Worm (Caenorhabditis elegans) whole organism, late embryonic: Measurements from ENCODE around the gene F42A9.11.

Source experiments
- C38D4.7 ChIP-seq: fragments of 200-800 bp; sonication (Bioruptor generic); optimal IDR thresholded peaks from 2 replicates; lab custom pipeline; 2018; ENCODE audit warnings: mild to moderate bottlenecking, missing genetic modification characterization, moderate library complexity, missing compliant biosample characterization
- F13H6.1 ChIP-seq: sonication (generic microtip); optimal IDR thresholded peaks from 2 replicates; lab custom pipeline; 2016; ENCODE audit warnings: missing genetic modification characterization, missing compliant biosample characterization
- Y22D7AL.16 ChIP-seq: sonication (generic microtip); optimal IDR thresholded peaks from 2 replicates; lab custom pipeline; 2016; ENCODE audit warnings: missing genetic modification characterization, missing compliant biosample characterization
- ama-1 ChIP-seq: fragments of 150-350 bp; optimal IDR thresholded peaks from 2 replicates; lab custom pipeline; 2014
- ceh-14 ChIP-seq: sonication (generic microtip); optimal IDR thresholded peaks from 2 replicates; lab custom pipeline; 2016; ENCODE audit warnings: missing genotype, missing genetic modification characterization, missing compliant biosample characterization
- ceh-18 ChIP-seq: sonication (generic microtip); optimal IDR thresholded peaks from 2 replicates; lab custom pipeline; 2016; ENCODE audit warnings: missing genetic modification characterization, missing compliant biosample characterization
- ceh-19 ChIP-seq: fragments of 200-800 bp; sonication (Bioruptor generic); optimal IDR thresholded peaks from 2 replicates; lab custom pipeline; 2018; ENCODE audit warnings: mild to moderate bottlenecking, missing genetic modification characterization, missing compliant biosample characterization
- ceh-24 ChIP-seq: sonication (generic microtip); optimal IDR thresholded peaks from 2 replicates; lab custom pipeline; 2016; ENCODE audit warnings: mild to moderate bottlenecking, missing genetic modification characterization, missing compliant biosample characterization
- ceh-30 ChIP-seq: fragments of 150-350 bp; optimal IDR thresholded peaks from 2 replicates; lab custom pipeline; 2014; ENCODE audit warnings: missing biosample characterization, missing genetic modification characterization
- ceh-31 ChIP-seq: sonication (generic microtip); optimal IDR thresholded peaks from 2 replicates; lab custom pipeline; 2016; ENCODE audit warnings: missing genetic modification characterization, missing compliant biosample characterization
- ceh-34 ChIP-seq: sonication (generic microtip); optimal IDR thresholded peaks from 2 replicates; lab custom pipeline; 2016; ENCODE audit warnings: mild to moderate bottlenecking, missing genetic modification characterization, missing compliant biosample characterization
- ceh-45 ChIP-seq: fragments of 200-800 bp; sonication (Bioruptor generic); IDR thresholded peaks from 2 replicates; pipeline ENCODE4 v1.3.6; 2022; ENCODE audit warnings: missing genetic modification reagents, missing genetic modification characterization, missing compliant biosample characterization
- ceh-48 ChIP-seq: sonication (generic microtip); optimal IDR thresholded peaks from 2 replicates; lab custom pipeline; 2016; ENCODE audit warnings: missing genetic modification characterization, inconsistent platforms, missing compliant biosample characterization
- ceh-9 ChIP-seq: sonication (generic microtip); optimal IDR thresholded peaks from 2 replicates; lab custom pipeline; 2016; ENCODE audit warnings: mild to moderate bottlenecking, missing genetic modification characterization, inconsistent platforms, missing compliant biosample characterization
- che-1 ChIP-seq: sonication (generic microtip); optimal IDR thresholded peaks from 2 replicates; lab custom pipeline; 2016; ENCODE audit warnings: mild to moderate bottlenecking, missing genetic modification characterization, missing compliant biosample characterization
- dmd-4 ChIP-seq: sonication (generic microtip); optimal IDR thresholded peaks from 2 replicates; lab custom pipeline; 2016; ENCODE audit warnings: borderline replicate concordance, missing genetic modification characterization, missing compliant biosample characterization
- elt-4 ChIP-seq: sonication (generic microtip); optimal IDR thresholded peaks from 2 replicates; lab custom pipeline; 2016; ENCODE audit warnings: missing genetic modification characterization, missing compliant biosample characterization
- ets-4 ChIP-seq: sonication (generic microtip); optimal IDR thresholded peaks from 2 replicates; lab custom pipeline; 2016; ENCODE audit warnings: missing genetic modification characterization, missing compliant biosample characterization
- eyg-1 ChIP-seq: sonication (generic microtip); optimal IDR thresholded peaks from 2 replicates; lab custom pipeline; 2016; ENCODE audit warnings: missing genotype, missing genetic modification characterization, missing compliant biosample characterization
- hlh-13 ChIP-seq: fragments of 200-800 bp; sonication (Bioruptor generic); optimal IDR thresholded peaks from 2 replicates; lab custom pipeline; 2018; ENCODE audit warnings: mild to moderate bottlenecking, missing genetic modification characterization, missing compliant biosample characterization
- hlh-6 ChIP-seq: sonication (generic microtip); optimal IDR thresholded peaks from 2 replicates; lab custom pipeline; 2016; ENCODE audit warnings: missing genotype, missing genetic modification characterization, missing compliant biosample characterization
- lim-6 ChIP-seq: sonication (generic microtip); optimal IDR thresholded peaks from 2 replicates; lab custom pipeline; 2016; ENCODE audit warnings: missing genetic modification characterization, missing compliant biosample characterization
- madf-2 ChIP-seq: sonication (generic microtip); optimal IDR thresholded peaks from 2 replicates; lab custom pipeline; 2017; ENCODE audit warnings: missing genetic modification characterization, missing compliant biosample characterization
- nfya-1 ChIP-seq: sonication (generic microtip); optimal IDR thresholded peaks from 2 replicates; lab custom pipeline; 2017; ENCODE audit warnings: missing genetic modification characterization, mild to moderate bottlenecking, missing compliant biosample characterization, antibody characterized with exemption, moderate library complexity
- nhr-11 ChIP-seq: fragments of 150-350 bp; optimal IDR thresholded peaks from 2 replicates; lab custom pipeline; 2014; ENCODE audit warnings: missing biosample characterization, missing genetic modification characterization
- nhr-232 ChIP-seq: sonication (generic microtip); optimal IDR thresholded peaks from 2 replicates; lab custom pipeline; 2016; ENCODE audit warnings: missing genetic modification characterization, missing compliant biosample characterization
- npax-4 ChIP-seq: sonication (generic microtip); optimal IDR thresholded peaks from 2 replicates; lab custom pipeline; 2016; ENCODE audit warnings: missing genetic modification characterization, missing compliant biosample characterization
- pag-3 ChIP-seq: sonication (generic microtip); optimal IDR thresholded peaks from 2 replicates; lab custom pipeline; 2016; ENCODE audit warnings: missing compliant biosample characterization, missing genetic modification characterization, borderline replicate concordance
- pax-1 ChIP-seq: fragments of 150-350 bp; optimal IDR thresholded peaks from 2 replicates; lab custom pipeline; 2014; ENCODE audit warnings: missing biosample characterization, missing genetic modification characterization
- pqm-1 ChIP-seq: sonication (generic microtip); optimal IDR thresholded peaks from 2 replicates; lab custom pipeline; 2016; ENCODE audit warnings: missing genetic modification characterization, missing compliant biosample characterization
- sox-4 ChIP-seq: sonication (generic microtip); optimal IDR thresholded peaks from 2 replicates; lab custom pipeline; 2017; ENCODE audit warnings: mild to moderate bottlenecking, missing genetic modification characterization, inconsistent platforms, missing compliant biosample characterization
- tbx-7 ChIP-seq: sonication (generic microtip); optimal IDR thresholded peaks from 2 replicates; lab custom pipeline; 2016; ENCODE audit warnings: missing genotype, missing genetic modification characterization, missing compliant biosample characterization
- unc-3 ChIP-seq, 2 experiments: fragments of 200-800 bp in 1 of 2; sonication (Bioruptor generic) in 1 of 2; sonication (generic microtip) in 1 of 2; conservative IDR thresholded peaks in 1 of 2; optimal IDR thresholded peaks in 1 of 2; 2 replicates each; pipeline versions ENCODE4 v1.3.6 to Lab custom; 2016 to 2022; ENCODE audit warnings: missing compliant biosample characterization in 2 of 2, missing genetic modification characterization in 2 of 2, missing genetic modification reagents in 1 of 2
- unc-55 ChIP-seq: sonication (generic microtip); optimal IDR thresholded peaks from 2 replicates; lab custom pipeline; 2017; ENCODE audit warnings: missing biosample characterization, missing genetic modification reagents, missing genetic modification characterization
- zip-5 ChIP-seq: sonication (generic microtip); optimal IDR thresholded peaks from 2 replicates; lab custom pipeline; 2016; ENCODE audit warnings: missing genetic modification characterization, missing compliant biosample characterization
- ztf-16 ChIP-seq: sonication (generic microtip); optimal IDR thresholded peaks from 2 replicates; lab custom pipeline; 2017; ENCODE audit warnings: missing genetic modification characterization, missing compliant biosample characterization

Gene F42A9.11

DNA sequence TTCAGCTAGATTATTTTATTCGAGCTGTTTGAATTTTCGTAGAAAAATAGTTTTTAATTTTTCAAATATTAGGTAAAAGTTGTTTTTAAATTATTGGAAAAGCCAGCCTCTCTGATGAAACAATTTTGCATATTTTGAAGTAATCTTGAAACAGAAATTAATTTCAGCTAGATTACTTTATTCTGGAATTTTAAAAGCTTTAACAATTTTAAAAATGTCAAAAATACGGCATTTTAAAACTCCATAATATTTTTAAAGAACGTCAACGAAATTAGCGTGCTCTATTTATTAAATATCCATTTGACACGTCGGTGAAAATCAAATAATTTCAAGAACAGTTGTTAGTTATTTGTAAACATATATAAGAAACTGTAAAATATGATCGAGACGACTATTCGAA lies 24.6 kb upstream of the F42A9.11 start, which contains the start of gene Y59H11AR.10:
Gene Y59H11AR.10, plus strand, starts transcription at position 301 of the 400 bp plus-strand sequence.
- TF ChIP-seq ets-4 (tag; lab: Kevin White, UChicago) (no peak), nfya-1 (tag; lab: Kevin White, UChicago) (no peak), pqm-1 (tag; lab: Kevin White, UChicago) (no peak), npax-4 (no peak), hlh-6 (no peak), pax-1 (tag; lab: Kevin White, UChicago) (no peak), ceh-14 (tag; lab: Kevin White, UChicago) (no peak), eyg-1 (tag; lab: Kevin White, UChicago) (no peak), C38D4.7 (no peak)
- TF ChIP-seq, all 69 proteins: peak for 0

ce11 chrIV:8605217-8605616 lies 22.2 kb upstream of the F42A9.11 start:
- TF ChIP-seq unc-55 (GFP tag; lab: Kevin White, UChicago) (peak; percentile 16), lim-6 (no peak), pag-3 (no peak), ceh-18 (tag; lab: Kevin White, UChicago) (peak; percentile 63)

DNA sequence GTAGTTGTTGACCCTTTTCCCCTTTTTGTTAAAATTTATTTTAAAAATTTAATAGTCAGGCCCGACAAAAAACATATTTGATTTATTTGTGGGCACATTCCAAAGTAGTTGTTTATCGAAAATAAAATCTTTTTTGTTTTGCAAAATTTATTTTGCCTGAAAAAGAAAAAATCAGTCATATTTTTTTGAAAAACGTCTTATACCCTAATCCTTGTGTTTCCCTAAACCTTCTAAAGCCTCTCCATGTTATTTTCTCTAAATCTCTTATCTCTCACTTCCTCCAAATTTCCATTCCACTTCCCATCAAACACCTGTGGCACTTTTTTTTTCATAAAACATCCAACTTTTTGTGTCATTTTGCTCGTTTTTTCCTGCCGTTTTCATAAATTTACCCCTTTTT lies 19.2 kb upstream of the F42A9.11 start:
- no peak for TF ChIP-seq ceh-19 (GFP tag; lab: Kevin White, UChicago)
- TF ChIP-seq F13H6.1 (tag; lab: Kevin White, UChicago), result no peak
- TF ChIP-seq zip-5 (tag; lab: Kevin White, UChicago), result no peak
- no peak for TF ChIP-seq elt-4 (tag; lab: Kevin White, UChicago)
- TF ChIP-seq nfya-1 (tag; lab: Kevin White, UChicago), result no peak
- no peak for TF ChIP-seq ceh-48 (tag; lab: Kevin White, UChicago)
- no peak for TF ChIP-seq ceh-30 (tag; lab: Kevin White, UChicago)
- no peak for TF ChIP-seq unc-55 (GFP tag; lab: Kevin White, UChicago)
- TF ChIP-seq ceh-9 (tag; lab: Kevin White, UChicago), result no peak
- TF ChIP-seq nhr-232 (tag; lab: Kevin White, UChicago), result no peak
- no peak for TF ChIP-seq nhr-11 (tag; lab: Kevin White, UChicago)
- TF ChIP-seq dmd-4, result no peak
- TF ChIP-seq madf-2, result no peak
- TF ChIP-seq, all 69 proteins: peak for 0

ce11 chrIV:8608934-8609333 lies 18.5 kb upstream of the F42A9.11 start, which contains the start of gene F42A9.6:
F42A9.6 (plus strand) TSS chrIV:8609234.
- TF ChIP-seq che-1 (no peak), Y22D7AL.16 (tag; lab: Kevin White, UChicago) (no peak), tbx-7 (tag; lab: Kevin White, UChicago) (no peak), ceh-45 (GFP tag; lab: Robert Waterston, UW) (no peak), ceh-31 (tag; lab: Kevin White, UChicago) (no peak), hlh-6 (no peak), ceh-19 (GFP tag; lab: Kevin White, UChicago) (no peak), unc-3 (GFP tag; conservative IDR thresholded peaks at IDR 0.05; lab: Robert Waterston, UW) (no peak), unc-3 (tag; optimal IDR thresholded peaks at IDR 0.05; lab: Kevin White, UChicago) (no peak), ztf-16 (tag; lab: Kevin White, UChicago) (no peak), ama-1 (lab: Kevin White, UChicago) (no peak), ceh-24 (tag; lab: Kevin White, UChicago) (no peak), sox-4 (tag; lab: Kevin White, UChicago) (no peak), ceh-34 (tag; lab: Kevin White, UChicago) (no peak), ceh-30 (tag; lab: Kevin White, UChicago) (no peak), npax-4 (no peak), lim-6 (no peak), unc-55 (GFP tag; lab: Kevin White, UChicago) (no peak), hlh-13 (GFP tag; lab: Kevin White, UChicago) (no peak), dmd-4 (no peak)
